Fruit fly (Drosophila melanogaster) whole organism, pupa: Measurements from ENCODE around the gene CG42699.

Experiments used
- CG10348 ChIP-seq: fragments of 200-800 bp; sonication (Bioruptor generic); IDR thresholded peaks from 2 replicates; pipeline ENCODE4 v1.3.6; 2022; ENCODE audit warnings: missing biosample characterization, missing genetic modification characterization
- CG12605 ChIP-seq: fragments of 200-800 bp; sonication (Bioruptor generic); IDR thresholded peaks from 2 replicates; pipeline ENCODE4 v1.3.6; 2022; ENCODE audit warnings: missing biosample characterization, missing genetic modification characterization
- CG13204 ChIP-seq: fragments of 200-800 bp; sonication (Bioruptor generic); optimal IDR thresholded peaks from 2 replicates; lab custom pipeline; 2018; ENCODE audit warnings: missing biosample characterization, mild to moderate bottlenecking, missing genetic modification characterization, moderate library complexity
- CG14655 ChIP-seq: fragments of 200-800 bp; sonication (Bioruptor generic); optimal IDR thresholded peaks from 3 replicates; lab custom pipeline; 2017; ENCODE audit warnings: mild to moderate bottlenecking, missing biosample characterization, missing genetic modification reagents, missing genetic modification characterization
- CG15710 ChIP-seq: fragments of 200-800 bp; sonication (Bioruptor generic); optimal IDR thresholded peaks from 2 replicates; lab custom pipeline; 2018; ENCODE audit warnings: missing biosample characterization, mild to moderate bottlenecking, missing genetic modification characterization, moderate library complexity
- CG17806 ChIP-seq: fragments of 200-800 bp; sonication (Bioruptor generic); optimal IDR thresholded peaks from 2 replicates; lab custom pipeline; 2018; ENCODE audit warnings: missing biosample characterization, mild to moderate bottlenecking, missing genetic modification characterization, moderate library complexity
- CG32121 ChIP-seq: fragments of 200-800 bp; sonication (Bioruptor generic); IDR thresholded peaks from 2 replicates; pipeline ENCODE4 v1.3.6; 2022; ENCODE audit warnings: missing biosample characterization, missing genetic modification characterization
- CG34367 ChIP-seq: fragments of 200-800 bp; sonication (Bioruptor generic); optimal IDR thresholded peaks from 2 replicates; lab custom pipeline; 2018; ENCODE audit warnings: missing biosample characterization, mild to moderate bottlenecking, missing genetic modification characterization
- CG4496 ChIP-seq: fragments of 200-800 bp; sonication (Bioruptor generic); IDR thresholded peaks from 3 replicates; pipeline ENCODE4 v1.3.6; 2022; ENCODE audit warnings: missing biosample characterization, missing genetic modification characterization
- CG8159 ChIP-seq: fragments of 200-800 bp; sonication (Bioruptor generic); optimal IDR thresholded peaks from 3 replicates; lab custom pipeline; 2018; ENCODE audit warnings: missing biosample characterization, mild to moderate bottlenecking, missing genetic modification characterization, moderate library complexity
- CG8301 ChIP-seq: fragments of 200-800 bp; sonication (Bioruptor generic); optimal IDR thresholded peaks from 2 replicates; lab custom pipeline; 2018; ENCODE audit warnings: missing biosample characterization, mild to moderate bottlenecking, missing genetic modification characterization
- CG9948 ChIP-seq: fragments of 200-800 bp; sonication (Bioruptor generic); optimal IDR thresholded peaks from 2 replicates; lab custom pipeline; 2018; ENCODE audit warnings: missing biosample characterization, mild to moderate bottlenecking, missing genetic modification characterization, moderate library complexity
- D1 ChIP-seq: fragments of 200-800 bp; sonication (Bioruptor generic); optimal IDR thresholded peaks from 2 replicates; lab custom pipeline; 2018; ENCODE audit warnings: missing biosample characterization, mild to moderate bottlenecking, missing genetic modification characterization, moderate library complexity
- EcR ChIP-seq: fragments of 200-800 bp; sonication (Bioruptor generic); optimal IDR thresholded peaks from 3 replicates; lab custom pipeline; 2019; ENCODE audit warnings: missing biosample characterization, missing genetic modification characterization, mild to moderate bottlenecking, moderate library complexity, missing genetic modification reagents
- Ets98B ChIP-seq: fragments of 200-800 bp; sonication (Bioruptor generic); IDR thresholded peaks from 2 replicates; pipeline ENCODE4 v1.3.6; 2022; ENCODE audit warnings: missing biosample characterization, missing genetic modification characterization
- Pif1A ChIP-seq: fragments of 200-800 bp; sonication (Bioruptor generic); optimal IDR thresholded peaks from 3 replicates; lab custom pipeline; 2016; ENCODE audit warnings: missing biosample characterization, missing genetic modification characterization
- Pif1B ChIP-seq: fragments of 200-800 bp; sonication (Bioruptor generic); optimal IDR thresholded peaks from 3 replicates; lab custom pipeline; 2016; ENCODE audit warnings: missing biosample characterization, missing genetic modification characterization
- Snoo ChIP-seq: fragments of 200-800 bp; sonication (Bioruptor generic); optimal IDR thresholded peaks from 3 replicates; lab custom pipeline; 2017; ENCODE audit warnings: missing biosample characterization, mild to moderate bottlenecking, missing genetic modification characterization, inconsistent platforms
- fd96Ca ChIP-seq: fragments of 200-800 bp; sonication (Bioruptor generic); IDR thresholded peaks from 3 replicates; pipeline ENCODE4 v1.3.6; 2022; ENCODE audit warnings: missing biosample characterization, missing genetic modification characterization
- gl ChIP-seq: fragments of 200-800 bp; sonication (Bioruptor generic); optimal IDR thresholded peaks from 2 replicates; lab custom pipeline; 2018; ENCODE audit warnings: missing biosample characterization, mild to moderate bottlenecking, missing genetic modification characterization
- rn ChIP-seq: fragments of 200-800 bp; sonication (Bioruptor generic); IDR thresholded peaks from 2 replicates; pipeline ENCODE4 v1.3.6; 2022; ENCODE audit warnings: missing biosample characterization, missing genetic modification characterization

The CG42699 gene

dm6 chrX:5752838-5753237 is 11.5 kb upstream of the CG42699 start:
- TF ChIP-seq D1 (tag; lab: Kevin White, UChicago) = no peak
- TF ChIP-seq, all 21 proteins: peak for 0

dm6 chrX:5754837-5755828 is 9.2 kb upstream of the CG42699 start, which contains the start of the genes lin-52 and CG15771:
TSS of gene lin-52 (minus strand) at chrX:5754958.
TSS of gene CG15771 (plus strand) at chrX:5755574.
- TF ChIP-seq CG13204 (GFP tag; lab: Kevin White, UChicago) (peak; percentile 100), CG4496 (GFP tag; lab: Robert Waterston, UW) (peak; percentile 95), Snoo (tag; lab: Kevin White, UChicago) (peak; percentile 97), EcR (GFP tag; lab: Kevin White, UChicago) (peak; percentile 59), Pif1A (GFP tag; lab: Kevin White, UChicago) (peak; percentile 95), CG14655 (GFP tag; lab: Kevin White, UChicago) (peak; percentile 97), CG12605 (GFP tag; lab: Robert Waterston, UW) (peak; percentile 90), CG10348 (GFP tag; lab: Robert Waterston, UW) (peak; percentile 87), fd96Ca (GFP tag; lab: Robert Waterston, UW) (peak; percentile 97), CG34367 (tag; lab: Kevin White, UChicago) (peak; percentile 92), D1 (tag; lab: Kevin White, UChicago) (no peak), CG8301 (tag; lab: Kevin White, UChicago) (peak; percentile 96), CG8159 (tag; lab: Kevin White, UChicago) (peak; percentile 96), CG32121 (peak; percentile 97), CG17806 (tag; lab: Kevin White, UChicago) (peak; percentile 91), Ets98B (peak; percentile 92), CG9948 (peak; percentile 94), CG15710 (tag; lab: Kevin White, UChicago) (peak; percentile 95), rn (GFP tag; lab: Robert Waterston, UW) (peak; percentile 77), Pif1B (GFP tag; lab: Kevin White, UChicago) (peak; percentile 94), gl (tag; lab: Kevin White, UChicago) (peak; percentile 90)

- no peak for TF ChIP-seq Ets98B
- no peak for TF ChIP-seq Pif1B (GFP tag; lab: Kevin White, UChicago)
- no peak for TF ChIP-seq Snoo (tag; lab: Kevin White, UChicago)
- no peak for TF ChIP-seq CG17806 (tag; lab: Kevin White, UChicago)
- no peak for TF ChIP-seq CG10348 (GFP tag; lab: Robert Waterston, UW)
- TF ChIP-seq CG14655 (GFP tag; lab: Kevin White, UChicago) = no peak
- TF ChIP-seq CG8159 (tag; lab: Kevin White, UChicago) = no peak
- no peak for TF ChIP-seq CG9948
- no peak for TF ChIP-seq CG15710 (tag; lab: Kevin White, UChicago)
- no peak for TF ChIP-seq EcR (GFP tag; lab: Kevin White, UChicago)
- no peak for TF ChIP-seq CG13204 (GFP tag; lab: Kevin White, UChicago)
- no peak for TF ChIP-seq CG12605 (GFP tag; lab: Robert Waterston, UW)
- no peak for TF ChIP-seq CG4496 (GFP tag; lab: Robert Waterston, UW)
- no peak for TF ChIP-seq CG8301 (tag; lab: Kevin White, UChicago)
- no peak for TF ChIP-seq fd96Ca (GFP tag; lab: Robert Waterston, UW)
- no peak for TF ChIP-seq gl (tag; lab: Kevin White, UChicago)
- TF ChIP-seq Pif1A (GFP tag; lab: Kevin White, UChicago) = no peak
- TF ChIP-seq rn (GFP tag; lab: Robert Waterston, UW) = no peak
- no peak for TF ChIP-seq CG34367 (tag; lab: Kevin White, UChicago)
- no peak for TF ChIP-seq D1 (tag; lab: Kevin White, UChicago)
- TF ChIP-seq, all 21 proteins: peak for 0
Measured at dm6 chrX:5756146-5756545, 8.2 kb upstream of the CG42699 start.

dm6 chrX:5763443-5764000 is 831 bp upstream of the CG42699 start:
- TF ChIP-seq EcR (GFP tag; lab: Kevin White, UChicago) (no peak), CG4496 (GFP tag; lab: Robert Waterston, UW) (peak; percentile 46; the same call in 1 of the 3 replicates), gl (tag; lab: Kevin White, UChicago) (no peak), Ets98B (0 out of 2 replicates have a peak, but pooled peaks have one; percentile 5), Snoo (tag; lab: Kevin White, UChicago) (no peak)
- TF ChIP-seq, all 21 proteins: peak for 2

- no peak for TF ChIP-seq CG15710 (tag; lab: Kevin White, UChicago)
- no peak for TF ChIP-seq CG10348 (GFP tag; lab: Robert Waterston, UW)
- TF ChIP-seq CG8159 (tag; lab: Kevin White, UChicago) = no peak
- TF ChIP-seq EcR (GFP tag; lab: Kevin White, UChicago) = no peak
- no peak for TF ChIP-seq D1 (tag; lab: Kevin White, UChicago)
- TF ChIP-seq CG4496 (GFP tag; lab: Robert Waterston, UW) = no peak
- no peak for TF ChIP-seq CG14655 (GFP tag; lab: Kevin White, UChicago)
- no peak for TF ChIP-seq Pif1A (GFP tag; lab: Kevin White, UChicago)
- TF ChIP-seq gl (tag; lab: Kevin White, UChicago) = no peak
- TF ChIP-seq CG13204 (GFP tag; lab: Kevin White, UChicago) = no peak
- no peak for TF ChIP-seq CG17806 (tag; lab: Kevin White, UChicago)
- TF ChIP-seq CG34367 (tag; lab: Kevin White, UChicago) = no peak
- TF ChIP-seq rn (GFP tag; lab: Robert Waterston, UW) = no peak
- TF ChIP-seq CG32121 = no peak
- no peak for TF ChIP-seq CG12605 (GFP tag; lab: Robert Waterston, UW)
- TF ChIP-seq Snoo (tag; lab: Kevin White, UChicago) = no peak
- TF ChIP-seq, all 21 proteins: peak for 0
Measured at dm6 chrX:5766732-5767131, 2.4 kb downstream of the CG42699 start.
